Worm (Caenorhabditis elegans): ENCODE measurements around the gene T28D9.1.

Gene T28D9.1

DNA sequence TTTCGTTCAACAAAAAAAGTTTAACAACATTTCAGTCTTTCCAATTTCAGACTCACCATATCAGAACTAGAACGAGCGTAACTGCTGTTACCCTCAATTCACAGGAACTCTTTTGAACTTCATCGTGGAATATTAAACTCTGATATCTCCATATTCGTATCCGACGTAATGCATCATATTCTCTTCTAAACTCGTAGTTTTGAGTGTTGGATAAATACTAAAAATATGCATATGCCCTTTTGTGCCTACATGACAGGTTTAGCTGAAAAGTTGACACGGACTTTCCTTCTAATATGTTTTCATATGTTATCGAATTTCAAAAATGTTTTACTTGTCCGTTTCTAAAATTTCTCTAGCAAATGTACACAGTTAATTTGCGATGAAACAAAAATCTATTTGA lies 6.9 kb downstream of the T28D9.1 start, which contains the start of gene twk-49:
Gene twk-49, minus strand, starts transcription at position 101 of the 400 bp plus-strand sequence.
- no peak for TF ChIP-seq flt-1 (GFP tag; IDR thresholded peaks at IDR 0.05)
- no peak for TF ChIP-seq ama-1 (optimal IDR thresholded peaks at IDR 0.05)
- TF ChIP-seq tra-4 (tag; optimal IDR thresholded peaks at IDR 0.05) = no peak
- no peak for TF ChIP-seq ceh-13 (GFP tag; optimal IDR thresholded peaks at IDR 0.05)
- TF ChIP-seq aly-1 (tag; optimal IDR thresholded peaks at IDR 0.05) = no peak
- TF ChIP-seq F13C5.2 (tag; optimal IDR thresholded peaks at IDR 0.05) = no peak
- no peak for TF ChIP-seq tbx-37 (GFP tag; conservative IDR thresholded peaks at IDR 0.05)
- no peak for TF ChIP-seq hnd-1 (tag; optimal IDR thresholded peaks at IDR 0.05)
- no peak for TF ChIP-seq scrt-1 (GFP tag; IDR thresholded peaks at IDR 0.05)
- no peak for TF ChIP-seq ceh-36 (tag; optimal IDR thresholded peaks at IDR 0.05)
- TF ChIP-seq tbx-11 (GFP tag; IDR thresholded peaks at IDR 0.05) = no peak
- no peak for TF ChIP-seq hmg-4 (GFP tag; optimal IDR thresholded peaks at IDR 0.05)

DNA sequence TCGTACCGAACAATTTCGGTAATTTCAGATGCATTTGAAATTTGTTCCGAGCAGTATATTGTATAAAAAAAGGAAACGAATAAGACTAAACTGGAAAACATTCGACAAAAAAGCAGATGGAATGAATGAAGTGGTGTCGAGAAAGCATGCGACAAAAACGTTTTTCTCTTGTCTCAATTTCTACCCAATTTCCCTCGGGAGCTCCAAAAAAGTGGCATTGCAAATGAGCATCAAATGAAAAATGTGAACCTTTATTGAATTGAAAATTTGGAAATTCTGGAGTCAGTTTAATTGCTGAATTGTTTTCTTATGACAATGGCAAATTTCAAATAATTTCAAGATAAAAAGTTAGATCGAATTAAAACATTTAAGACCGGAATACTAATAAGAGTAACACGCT lies 8.0 kb downstream of the T28D9.1 start, which contains the start of gene R05G9.5:
Gene R05G9.5, minus strand, starts transcription at position 101 of the 400 bp plus-strand sequence.
- TF ChIP-seq hmg-4 (GFP tag; optimal IDR thresholded peaks at IDR 0.05) (no peak), F13C5.2 (tag; optimal IDR thresholded peaks at IDR 0.05) (no peak), tbx-37 (GFP tag; conservative IDR thresholded peaks at IDR 0.05) (no peak), aly-1 (tag; optimal IDR thresholded peaks at IDR 0.05) (no peak), hnd-1 (tag; optimal IDR thresholded peaks at IDR 0.05) (no peak), ceh-36 (tag; optimal IDR thresholded peaks at IDR 0.05) (no peak), ama-1 (optimal IDR thresholded peaks at IDR 0.05) (no peak), tbx-11 (GFP tag; IDR thresholded peaks at IDR 0.05) (no peak), hmbx-1 (tag; optimal IDR thresholded peaks at IDR 0.05) (no peak), ceh-13 (GFP tag; optimal IDR thresholded peaks at IDR 0.05) (no peak), ets-7 (tag; optimal IDR thresholded peaks at IDR 0.05) (no peak)

DNA sequence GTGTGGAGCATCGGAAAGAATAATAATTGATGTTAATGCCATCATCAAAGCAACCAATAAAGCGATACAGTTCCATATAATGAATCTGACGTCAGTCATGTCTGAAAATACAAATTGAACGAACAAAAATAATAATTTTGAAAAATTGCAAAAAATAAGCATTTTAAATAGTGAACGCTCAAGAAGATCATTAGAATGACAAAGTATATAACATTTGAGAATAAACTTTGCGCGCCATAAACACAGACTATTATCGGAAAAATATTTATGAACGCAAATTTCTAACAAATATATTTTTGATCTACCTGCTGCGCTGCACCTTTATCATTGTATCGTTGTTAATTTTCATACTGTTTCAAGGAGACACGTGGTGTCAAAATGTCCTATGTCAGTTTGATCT lies 9.2 kb downstream of the T28D9.1 start, which contains the start of gene R05G9.3:
Gene R05G9.3, minus strand, starts transcription at position 101 of the 400 bp plus-strand sequence.
- no peak for TF ChIP-seq ceh-36 (tag; optimal IDR thresholded peaks at IDR 0.05)
- no peak for TF ChIP-seq tra-4 (tag; optimal IDR thresholded peaks at IDR 0.05)
- no peak for TF ChIP-seq tbx-11 (GFP tag; IDR thresholded peaks at IDR 0.05)
- TF ChIP-seq ama-1 (optimal IDR thresholded peaks at IDR 0.05) = no peak
- no peak for TF ChIP-seq hmg-4 (GFP tag; optimal IDR thresholded peaks at IDR 0.05)
- no peak for TF ChIP-seq ets-7 (tag; optimal IDR thresholded peaks at IDR 0.05)
- TF ChIP-seq pes-1 (GFP tag; IDR thresholded peaks at IDR 0.05) = no peak
- no peak for TF ChIP-seq tbx-37 (GFP tag; conservative IDR thresholded peaks at IDR 0.05)
- no peak for TF ChIP-seq hnd-1 (tag; optimal IDR thresholded peaks at IDR 0.05)
- TF ChIP-seq aly-1 (tag; optimal IDR thresholded peaks at IDR 0.05) = no peak
- TF ChIP-seq sea-1 (GFP tag; conservative IDR thresholded peaks at IDR 0.05) = no peak
- TF ChIP-seq F13C5.2 (tag; optimal IDR thresholded peaks at IDR 0.05) = no peak
- no peak for TF ChIP-seq flt-1 (GFP tag; IDR thresholded peaks at IDR 0.05)

DNA sequence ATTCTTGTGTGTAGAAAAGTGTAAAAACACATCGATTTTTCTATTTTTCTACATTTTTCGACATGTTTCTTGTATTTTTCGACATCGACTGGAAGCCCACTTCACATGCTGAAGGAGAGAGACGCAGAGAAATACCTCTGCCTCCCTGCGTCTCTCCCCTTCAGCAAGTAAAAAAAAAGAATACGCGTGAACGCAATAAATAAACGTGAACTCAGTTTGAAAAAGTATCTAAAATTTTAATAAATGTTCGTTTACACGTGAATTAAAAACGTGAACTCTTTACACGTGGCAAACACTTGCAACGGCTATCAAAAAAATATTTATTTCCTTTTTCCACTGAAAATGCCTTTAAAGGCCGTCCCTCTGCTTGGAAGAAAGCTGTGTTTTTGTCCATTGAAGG lies 10.6 kb downstream of the T28D9.1 start, which contains the start of gene R05G9.1:
Gene R05G9.1, plus strand, starts transcription at position 343 of the 400 bp plus-strand sequence.
- TF ChIP-seq tbx-11 (GFP tag; IDR thresholded peaks at IDR 0.05) (no peak), sea-1 (GFP tag; conservative IDR thresholded peaks at IDR 0.05) (no peak), tbx-37 (GFP tag; conservative IDR thresholded peaks at IDR 0.05) (no peak), tra-4 (tag; optimal IDR thresholded peaks at IDR 0.05) (no peak), hmg-4 (GFP tag; optimal IDR thresholded peaks at IDR 0.05) (no peak), hmbx-1 (tag; optimal IDR thresholded peaks at IDR 0.05) (no peak), ets-7 (tag; optimal IDR thresholded peaks at IDR 0.05) (no peak), aly-1 (tag; optimal IDR thresholded peaks at IDR 0.05) (no peak), B0310.2 (tag; optimal IDR thresholded peaks at IDR 0.05) (no peak), F13C5.2 (tag; optimal IDR thresholded peaks at IDR 0.05) (no peak), scrt-1 (GFP tag; IDR thresholded peaks at IDR 0.05) (no peak), hnd-1 (tag; optimal IDR thresholded peaks at IDR 0.05) (no peak), flt-1 (GFP tag; IDR thresholded peaks at IDR 0.05) (no peak), ama-1 (optimal IDR thresholded peaks at IDR 0.05) (no peak), ceh-13 (GFP tag; optimal IDR thresholded peaks at IDR 0.05) (no peak), ceh-36 (tag; optimal IDR thresholded peaks at IDR 0.05) (no peak), pes-1 (GFP tag; IDR thresholded peaks at IDR 0.05) (no peak)

DNA sequence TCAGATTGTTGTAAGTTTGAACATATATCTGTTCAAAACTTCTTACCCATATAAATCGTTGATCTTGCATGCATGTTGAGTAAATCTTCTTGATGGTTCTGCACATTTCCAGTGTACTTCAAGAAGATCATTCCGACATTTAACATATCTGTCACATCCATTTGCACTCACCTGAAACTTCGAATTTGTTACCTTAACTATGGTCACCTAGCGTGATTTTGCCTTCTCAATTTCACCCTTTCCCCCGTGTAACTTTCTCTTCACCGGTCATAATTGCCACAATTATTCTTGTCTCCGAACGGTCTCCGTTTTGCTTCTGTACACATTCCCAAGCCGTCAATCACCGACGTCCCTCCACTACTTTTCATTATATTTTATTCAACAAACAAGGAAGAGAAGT lies 21.2 kb downstream of the T28D9.1 start:
- TF ChIP-seq F13C5.2 (tag; optimal IDR thresholded peaks at IDR 0.05) (no peak), flt-1 (GFP tag; IDR thresholded peaks at IDR 0.05) (no peak)

DNA sequence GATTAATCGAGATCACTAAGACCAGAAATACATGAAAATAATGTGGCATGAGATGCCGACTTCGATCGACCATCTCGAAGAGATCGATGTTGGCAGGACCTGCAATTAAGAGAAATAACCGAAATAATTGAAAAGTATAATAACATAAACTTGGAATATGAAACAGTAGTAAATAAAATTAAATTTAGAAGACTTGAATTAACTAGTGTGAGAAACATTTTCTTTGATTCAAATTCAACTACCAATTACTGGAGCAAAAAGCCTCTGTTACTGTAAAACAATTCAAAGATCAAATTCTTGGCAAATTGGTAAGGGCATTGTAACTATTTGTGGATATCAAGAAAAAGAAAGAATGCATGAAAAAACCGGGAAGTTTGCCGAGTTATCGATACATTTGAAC lies 21.7 kb downstream of the T28D9.1 start, which contains the start of gene R05G9R.1:
Gene R05G9R.1, minus strand, starts transcription at position 101 of the 400 bp plus-strand sequence.
- no peak for TF ChIP-seq tbx-11 (GFP tag; IDR thresholded peaks at IDR 0.05)
- TF ChIP-seq hnd-1 (tag; optimal IDR thresholded peaks at IDR 0.05) = no peak
- TF ChIP-seq ceh-36 (tag; optimal IDR thresholded peaks at IDR 0.05) = no peak
- TF ChIP-seq ceh-13 (GFP tag; optimal IDR thresholded peaks at IDR 0.05) = no peak
- TF ChIP-seq B0310.2 (tag; optimal IDR thresholded peaks at IDR 0.05) = no peak
- TF ChIP-seq sea-1 (GFP tag; conservative IDR thresholded peaks at IDR 0.05) = no peak
- no peak for TF ChIP-seq aly-1 (tag; optimal IDR thresholded peaks at IDR 0.05)
- TF ChIP-seq flt-1 (GFP tag; IDR thresholded peaks at IDR 0.05) = no peak
- TF ChIP-seq ama-1 (optimal IDR thresholded peaks at IDR 0.05) = no peak
- TF ChIP-seq scrt-1 (GFP tag; IDR thresholded peaks at IDR 0.05) = no peak
- TF ChIP-seq F13C5.2 (tag; optimal IDR thresholded peaks at IDR 0.05) = no peak

DNA sequence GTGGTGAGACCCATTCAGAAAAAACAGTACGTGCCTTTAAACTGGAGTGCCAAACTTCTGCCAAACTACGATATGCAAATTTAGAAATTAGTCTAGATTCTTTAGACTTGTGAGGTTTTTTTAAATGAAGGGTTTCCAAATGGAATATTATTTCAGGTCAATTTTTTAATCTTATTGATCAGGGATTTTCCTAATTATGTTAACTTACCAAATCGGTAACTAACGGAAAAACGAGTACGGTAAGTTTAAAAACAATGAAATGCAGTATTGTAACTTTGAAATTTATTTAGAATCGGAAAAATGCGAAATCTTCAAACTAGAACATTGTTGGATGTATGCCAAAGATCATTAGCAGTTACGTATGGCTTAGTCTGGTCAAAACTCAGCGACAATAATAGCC lies 24.1 kb downstream of the T28D9.1 start, which contains the start of gene C56E6.7:
Gene C56E6.7, plus strand, starts transcription at position 301 of the 400 bp plus-strand sequence.
- no peak for TF ChIP-seq tbx-11 (GFP tag; IDR thresholded peaks at IDR 0.05)
- TF ChIP-seq F13C5.2 (tag; optimal IDR thresholded peaks at IDR 0.05) = no peak
- no peak for TF ChIP-seq B0310.2 (tag; optimal IDR thresholded peaks at IDR 0.05)
- no peak for TF ChIP-seq aly-1 (tag; optimal IDR thresholded peaks at IDR 0.05)
- no peak for TF ChIP-seq sea-1 (GFP tag; conservative IDR thresholded peaks at IDR 0.05)
- TF ChIP-seq ceh-36 (tag; optimal IDR thresholded peaks at IDR 0.05) = no peak

DNA sequence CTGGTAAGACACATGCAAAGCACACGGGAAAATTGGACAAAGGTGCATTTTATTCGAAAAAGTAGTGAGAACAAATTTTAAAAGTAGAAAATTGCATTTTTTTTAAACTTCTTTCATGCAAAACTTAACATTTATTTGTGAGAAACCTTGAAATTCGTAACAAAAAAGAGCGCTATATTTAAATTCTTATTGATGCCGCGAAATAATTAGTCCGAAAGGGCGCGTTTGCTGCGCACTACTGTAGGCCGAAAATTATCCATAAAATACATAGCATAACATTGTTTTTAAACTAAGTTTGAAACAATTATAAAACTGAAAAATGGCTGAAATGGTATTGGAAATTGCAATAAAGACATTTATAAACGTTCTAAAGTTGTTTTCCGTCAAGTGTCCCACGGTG lies 27.5 kb downstream of the T28D9.1 start:
- TF ChIP-seq ets-7 (tag; optimal IDR thresholded peaks at IDR 0.05) (no peak), F13C5.2 (tag; optimal IDR thresholded peaks at IDR 0.05) (no peak), aly-1 (tag; optimal IDR thresholded peaks at IDR 0.05) (no peak), ceh-36 (tag; optimal IDR thresholded peaks at IDR 0.05) (no peak), ceh-13 (GFP tag; optimal IDR thresholded peaks at IDR 0.05) (no peak), tbx-37 (GFP tag; conservative IDR thresholded peaks at IDR 0.05) (no peak), pes-1 (GFP tag; IDR thresholded peaks at IDR 0.05) (no peak), ama-1 (optimal IDR thresholded peaks at IDR 0.05) (no peak), sea-1 (GFP tag; conservative IDR thresholded peaks at IDR 0.05) (no peak), B0310.2 (tag; optimal IDR thresholded peaks at IDR 0.05) (no peak), hmg-4 (GFP tag; optimal IDR thresholded peaks at IDR 0.05) (no peak), tbx-11 (GFP tag; IDR thresholded peaks at IDR 0.05) (no peak), hnd-1 (tag; optimal IDR thresholded peaks at IDR 0.05) (no peak), flt-1 (GFP tag; IDR thresholded peaks at IDR 0.05) (no peak)

Measured in whole organism, early embryonic.